Worm (Caenorhabditis elegans) whole organism, L3 larva: ENCODE results near the gene T06A1.5.

ENCODE experiments used
- aly-2 ChIP-seq: fragments of 150-350 bp; optimal IDR thresholded peaks from 2 replicates; lab custom pipeline; 2014; ENCODE audit warnings: missing biosample characterization, missing genetic modification characterization
- ama-1 ChIP-seq: fragments of 150-350 bp; optimal IDR thresholded peaks from 2 replicates; lab custom pipeline; 2018
- ceh-16 ChIP-seq: sonication (generic microtip); optimal IDR thresholded peaks from 2 replicates; lab custom pipeline; 2017; ENCODE audit warnings: missing biosample characterization, missing genetic modification characterization
- ceh-28 ChIP-seq: fragments of 150-350 bp; optimal IDR thresholded peaks from 2 replicates; lab custom pipeline; 2014; ENCODE audit warnings: missing biosample characterization, missing genetic modification reagents, missing genetic modification characterization
- ceh-82 ChIP-seq: fragments of 150-350 bp; optimal IDR thresholded peaks from 2 replicates; lab custom pipeline; 2014; ENCODE audit warnings: missing biosample characterization, missing genetic modification characterization
- ceh-9 ChIP-seq: sonication (generic microtip); optimal IDR thresholded peaks from 2 replicates; lab custom pipeline; 2018; ENCODE audit warnings: missing biosample characterization, missing genetic modification characterization
- daf-12 ChIP-seq: fragments of 150-350 bp; optimal IDR thresholded peaks from 2 replicates; lab custom pipeline; 2014; ENCODE audit warnings: missing biosample characterization, missing genetic modification reagents, missing genetic modification characterization
- egl-27 ChIP-seq: sonication (generic microtip); optimal IDR thresholded peaks from 4 replicates; lab custom pipeline; 2017; ENCODE audit warnings: missing biosample characterization, missing genetic modification reagents, missing genetic modification characterization
- egl-5 ChIP-seq: fragments of 150-350 bp; optimal IDR thresholded peaks from 2 replicates; lab custom pipeline; 2017; ENCODE audit warnings: missing biosample characterization, missing genetic modification reagents, missing genetic modification characterization, inconsistent platforms
- elt-1 ChIP-seq: fragments of 150-350 bp; optimal IDR thresholded peaks from 2 replicates; lab custom pipeline; 2014; ENCODE audit warnings: missing biosample characterization, missing genetic modification characterization
- elt-2 ChIP-seq: sonication (generic microtip); optimal IDR thresholded peaks from 2 replicates; lab custom pipeline; 2016; ENCODE audit warnings: missing genetic modification reagents, mild to moderate bottlenecking, missing genetic modification characterization, missing compliant biosample characterization
- eor-1 ChIP-seq, 2 experiments: fragments of 150-350 bp; optimal IDR thresholded peaks; 2 replicates each; lab custom pipeline; 2014 to 2018; ENCODE audit warnings: missing biosample characterization in 2 of 2, missing genetic modification characterization in 2 of 2
- fkh-10 ChIP-seq: sonication (generic microtip); optimal IDR thresholded peaks from 2 replicates; lab custom pipeline; 2017; ENCODE audit warnings: missing biosample characterization, missing genetic modification reagents, missing genetic modification characterization
- fkh-2 ChIP-seq: fragments of 150-350 bp; optimal IDR thresholded peaks from 2 replicates; lab custom pipeline; 2014; ENCODE audit warnings: missing biosample characterization, missing genetic modification reagents, missing genetic modification characterization
- fos-1 ChIP-seq: fragments of 150-350 bp; optimal IDR thresholded peaks from 2 replicates; lab custom pipeline; 2014; ENCODE audit warnings: missing biosample characterization, missing genetic modification characterization
- hmg-11 ChIP-seq: sonication (generic microtip); optimal IDR thresholded peaks from 2 replicates; lab custom pipeline; 2016; ENCODE audit warnings: missing genetic modification characterization, missing compliant biosample characterization
- jun-1 ChIP-seq: fragments of 150-350 bp; optimal IDR thresholded peaks from 2 replicates; lab custom pipeline; 2014; ENCODE audit warnings: missing biosample characterization, missing genetic modification reagents, missing genetic modification characterization
- lin-15B ChIP-seq: fragments of 150-350 bp; optimal IDR thresholded peaks from 2 replicates; lab custom pipeline; 2014; ENCODE audit warnings: missing biosample characterization, missing genetic modification characterization
- lsy-12 ChIP-seq: sonication (generic microtip); optimal IDR thresholded peaks from 2 replicates; lab custom pipeline; 2016; ENCODE audit warnings: mild to moderate bottlenecking, missing genetic modification characterization, missing compliant biosample characterization
- mdl-1 ChIP-seq: fragments of 150-350 bp; optimal IDR thresholded peaks from 2 replicates; lab custom pipeline; 2014; ENCODE audit warnings: missing biosample characterization, missing genetic modification characterization
- mml-1 ChIP-seq: fragments of 150-350 bp; sonication (generic microtip); optimal IDR thresholded peaks from 3 replicates; lab custom pipeline; 2014; ENCODE audit warnings: missing biosample characterization, missing genetic modification characterization
- nfya-1 ChIP-seq: sonication (generic microtip); optimal IDR thresholded peaks from 2 replicates; lab custom pipeline; 2017; ENCODE audit warnings: missing genetic modification characterization, mild to moderate bottlenecking, missing compliant biosample characterization, antibody characterized with exemption, moderate library complexity; ENCODE audit not compliant: insufficient read depth
- nhr-23 ChIP-seq: fragments of 150-350 bp; optimal IDR thresholded peaks from 2 replicates; lab custom pipeline; 2014; ENCODE audit warnings: missing biosample characterization, missing genetic modification reagents, missing genetic modification characterization
- nhr-237 ChIP-seq: fragments of 150-350 bp; optimal IDR thresholded peaks from 2 replicates; lab custom pipeline; 2014; ENCODE audit warnings: missing biosample characterization, missing genetic modification characterization
- nhr-25 ChIP-seq: sonication (generic microtip); optimal IDR thresholded peaks from 2 replicates; lab custom pipeline; 2017; ENCODE audit warnings: missing biosample characterization, missing genetic modification characterization
- nhr-28 ChIP-seq: fragments of 150-350 bp; optimal IDR thresholded peaks from 2 replicates; lab custom pipeline; 2014; ENCODE audit warnings: missing biosample characterization, missing genetic modification characterization
- nhr-43 ChIP-seq: sonication (generic microtip); optimal IDR thresholded peaks from 2 replicates; lab custom pipeline; 2016; ENCODE audit warnings: mild to moderate bottlenecking, missing genetic modification characterization, missing compliant biosample characterization; ENCODE audit not compliant: poor library complexity, severe bottlenecking
- nhr-67 ChIP-seq: fragments of 150-350 bp; optimal IDR thresholded peaks from 2 replicates; lab custom pipeline; 2014; ENCODE audit warnings: missing biosample characterization, missing genetic modification characterization
- nhr-76 ChIP-seq: fragments of 150-350 bp; sonication (generic microtip); optimal IDR thresholded peaks from 5 replicates; lab custom pipeline; 2014; ENCODE audit warnings: missing biosample characterization, missing genetic modification characterization
- nhr-77 ChIP-seq: fragments of 150-350 bp; optimal IDR thresholded peaks from 2 replicates; lab custom pipeline; 2014; ENCODE audit warnings: missing biosample characterization, missing genetic modification characterization
- pha-4 ChIP-seq: fragments of 150-350 bp; optimal IDR thresholded peaks from 2 replicates; lab custom pipeline; 2014; ENCODE audit warnings: missing biosample characterization, missing genetic modification reagents, missing genetic modification characterization
- pqm-1 ChIP-seq: fragments of 150-350 bp; optimal IDR thresholded peaks from 2 replicates; lab custom pipeline; 2017; ENCODE audit warnings: missing biosample characterization, missing genetic modification characterization, inconsistent platforms
- sea-2 ChIP-seq: fragments of 150-350 bp; sonication (generic microtip); optimal IDR thresholded peaks from 4 replicates; lab custom pipeline; 2014; ENCODE audit warnings: missing biosample characterization, missing genetic modification reagents, missing genetic modification characterization
- snpc-4 ChIP-seq: fragments of 150-350 bp; optimal IDR thresholded peaks from 2 replicates; lab custom pipeline; 2014; ENCODE audit warnings: missing biosample characterization, missing genetic modification characterization
- tbx-2 ChIP-seq: sonication (generic microtip); optimal IDR thresholded peaks from 2 replicates; lab custom pipeline; 2016; ENCODE audit warnings: mild to moderate bottlenecking, missing genetic modification characterization, missing compliant biosample characterization
- zag-1 ChIP-seq: fragments of 150-350 bp; optimal IDR thresholded peaks from 2 replicates; lab custom pipeline; 2014; ENCODE audit warnings: missing biosample characterization, missing genetic modification characterization
- ztf-11 ChIP-seq: fragments of 150-350 bp; optimal IDR thresholded peaks from 2 replicates; lab custom pipeline; 2014; ENCODE audit warnings: missing biosample characterization, missing genetic modification characterization

Gene T06A1.5

ce11 chrV:1920105-1920504 is 6.9 kb upstream of the T06A1.5 start, which contains the start of gene Y32G9A.12:
Gene Y32G9A.12, minus strand, starts transcription at chrV:1920205.
- TF ChIP-seq fos-1 (tag; lab: Kevin White, UChicago), result no peak
- TF ChIP-seq sea-2, result no peak
- TF ChIP-seq hmg-11 (tag; lab: Kevin White, UChicago), result no peak
- no peak for TF ChIP-seq nfya-1 (tag; lab: Kevin White, UChicago)
- no peak for TF ChIP-seq ama-1 (lab: Kevin White, UChicago)
- no peak for TF ChIP-seq mdl-1
- TF ChIP-seq nhr-43 (tag; lab: Kevin White, UChicago), result no peak
- TF ChIP-seq nhr-237, result no peak
- TF ChIP-seq elt-1 (tag; lab: Kevin White, UChicago), result no peak
- no peak for TF ChIP-seq mml-1 (tag; lab: Kevin White, UChicago)
- TF ChIP-seq fkh-2 (tag; lab: Kevin White, UChicago), result no peak
- TF ChIP-seq egl-27 (tag; lab: Kevin White, UChicago), result no peak
- no peak for TF ChIP-seq jun-1 (tag; lab: Kevin White, UChicago)
- no peak for TF ChIP-seq snpc-4 (tag; lab: Kevin White, UChicago)
- TF ChIP-seq nhr-28, result no peak

ce11 chrV:1921321-1921720 is 5.7 kb upstream of the T06A1.5 start, which contains the start of gene gst-37:
Gene gst-37, plus strand, starts transcription at chrV:1921621.
- TF ChIP-seq nhr-76 (no peak), jun-1 (tag; lab: Kevin White, UChicago) (no peak), nhr-237 (no peak), aly-2 (tag; lab: Kevin White, UChicago) (no peak), ceh-9 (no peak), hmg-11 (tag; lab: Kevin White, UChicago) (no peak), elt-1 (tag; lab: Kevin White, UChicago) (no peak), nhr-28 (no peak), lin-15B (tag; lab: Kevin White, UChicago) (no peak), nhr-25 (tag; lab: Kevin White, UChicago) (no peak), ceh-82 (no peak), nhr-77 (no peak), ama-1 (lab: Kevin White, UChicago) (no peak), zag-1 (tag; lab: Kevin White, UChicago) (no peak), tbx-2 (tag; lab: Kevin White, UChicago) (no peak), elt-2 (tag; lab: Kevin White, UChicago) (no peak), egl-5 (tag; lab: Kevin White, UChicago) (no peak), lsy-12 (tag; lab: Kevin White, UChicago) (no peak), daf-12 (tag; lab: Kevin White, UChicago) (no peak), fkh-10 (no peak)

ce11 chrV:1925487-1925886 is 1.5 kb upstream of the T06A1.5 start, which contains the start of gene T06A1.1:
Gene T06A1.1, minus strand, starts transcription at chrV:1925587.
- TF ChIP-seq pqm-1 (tag; lab: Kevin White, UChicago) (no peak), lsy-12 (tag; lab: Kevin White, UChicago) (no peak), nfya-1 (tag; lab: Kevin White, UChicago) (no peak), egl-5 (tag; lab: Kevin White, UChicago) (no peak), ceh-28 (tag; lab: Kevin White, UChicago) (no peak), ceh-9 (no peak), nhr-67 (tag; lab: Kevin White, UChicago) (no peak), aly-2 (tag; lab: Kevin White, UChicago) (no peak), elt-2 (tag; lab: Kevin White, UChicago) (no peak), nhr-76 (no peak)

- TF ChIP-seq ceh-82, result no peak
- TF ChIP-seq hmg-11 (tag; lab: Kevin White, UChicago), result no peak
- TF ChIP-seq ztf-11 (tag; lab: Kevin White, UChicago), result no peak
- TF ChIP-seq pha-4 (tag; lab: Kevin White, UChicago), result no peak
- no peak for TF ChIP-seq lin-15B (tag; lab: Kevin White, UChicago)
- TF ChIP-seq nhr-23 (tag; lab: Kevin White, UChicago), result no peak
Measured at ce11 chrV:1928473-1928872, 1.4 kb downstream of the T06A1.5 start.

- TF ChIP-seq nfya-1 (tag; lab: Kevin White, UChicago) (no peak), daf-12 (tag; lab: Kevin White, UChicago) (no peak), fkh-2 (tag; lab: Kevin White, UChicago) (no peak), nhr-23 (tag; lab: Kevin White, UChicago) (no peak), aly-2 (tag; lab: Kevin White, UChicago) (no peak), mml-1 (tag; lab: Kevin White, UChicago) (no peak), nhr-25 (tag; lab: Kevin White, UChicago) (no peak), fos-1 (tag; lab: Kevin White, UChicago) (no peak), elt-1 (tag; lab: Kevin White, UChicago) (no peak), eor-1 (tag; optimal IDR thresholded peaks at IDR 0.05; lab: Kevin White, UChicago) (no peak), ceh-16 (no peak), lsy-12 (tag; lab: Kevin White, UChicago) (no peak), ztf-11 (tag; lab: Kevin White, UChicago) (no peak)
Measured at ce11 chrV:1935494-1935893, 8.5 kb downstream of the T06A1.5 start.
